Worm (Caenorhabditis elegans): ENCODE data around the gene K08F8.7.

Gene K08F8.7

ce11 chrII:8726700-8727099 lies 28.5 kb downstream of the K08F8.7 start, which contains the start of gene T01B7.9:
T01B7.9 (minus strand) TSS chrII:8726800.
- TF ChIP-seq mbf-1 (tag; optimal IDR thresholded peaks at IDR 0.05) (no peak), nhr-6 (tag; optimal IDR thresholded peaks at IDR 0.05) (no peak), fos-1 (tag; optimal IDR thresholded peaks at IDR 0.05) (no peak), lin-39 (tag; optimal IDR thresholded peaks at IDR 0.05) (no peak), ZK546.5 (tag; optimal IDR thresholded peaks at IDR 0.05) (no peak), zag-1 (tag; optimal IDR thresholded peaks at IDR 0.05) (no peak), egl-27 (tag; optimal IDR thresholded peaks at IDR 0.05) (no peak), nhr-77 (tag; optimal IDR thresholded peaks at IDR 0.05) (no peak), ztf-1 (GFP tag; conservative IDR thresholded peaks at IDR 0.05) (no peak), ztf-11 (tag; optimal IDR thresholded peaks at IDR 0.05) (no peak), nhr-11 (tag; optimal IDR thresholded peaks at IDR 0.05) (no peak)

- no peak for TF ChIP-seq egl-27 (tag; optimal IDR thresholded peaks at IDR 0.05)
- TF ChIP-seq dmd-4 (tag; optimal IDR thresholded peaks at IDR 0.05): no peak
- TF ChIP-seq fos-1 (tag; optimal IDR thresholded peaks at IDR 0.05): no peak
- TF ChIP-seq lsy-2 (tag; optimal IDR thresholded peaks at IDR 0.05): no peak
- no peak for TF ChIP-seq nhr-25 (tag; optimal IDR thresholded peaks at IDR 0.05)
- TF ChIP-seq ama-1 (optimal IDR thresholded peaks at IDR 0.05): no peak
- TF ChIP-seq nhr-21 (tag; optimal IDR thresholded peaks at IDR 0.05): no peak
- no peak for TF ChIP-seq lin-39 (tag; optimal IDR thresholded peaks at IDR 0.05)
- no peak for TF ChIP-seq sem-4 (tag; optimal IDR thresholded peaks at IDR 0.05)
Observed at ce11 chrII:8721955-8722524, 33.1 kb downstream of the K08F8.7 start, which contains the start of gene trcs-2. trcs-2 (plus strand) TSS chrII:8722474.

ce11 chrII:8717579-8717978 lies 37.6 kb downstream of the K08F8.7 start:
- TF ChIP-seq blmp-1 (tag; optimal IDR thresholded peaks at IDR 0.05; ENCODE audit: insufficient read depth) (peak; percentile 96), lin-13 (GFP tag; optimal IDR thresholded peaks at IDR 0.05) (no peak), ztf-11 (tag; optimal IDR thresholded peaks at IDR 0.05) (no peak), sem-4 (tag; optimal IDR thresholded peaks at IDR 0.05) (peak; percentile 46), nhr-10 (tag; optimal IDR thresholded peaks at IDR 0.05) (no peak), nhr-6 (tag; optimal IDR thresholded peaks at IDR 0.05) (no peak), crh-2 (tag; optimal IDR thresholded peaks at IDR 0.05) (no peak), elt-1 (tag; optimal IDR thresholded peaks at IDR 0.05) (no peak), nhr-25 (tag; optimal IDR thresholded peaks at IDR 0.05) (peak; percentile 51), sma-9 (GFP tag; optimal IDR thresholded peaks at IDR 0.05) (peak; percentile 35), sma-9 (tag; optimal IDR thresholded peaks at IDR 0.05) (no peak), lsy-2 (tag; optimal IDR thresholded peaks at IDR 0.05) (no peak), aly-2 (tag; optimal IDR thresholded peaks at IDR 0.05) (no peak), nhr-21 (tag; optimal IDR thresholded peaks at IDR 0.05) (peak; percentile 28), nhr-237 (tag; optimal IDR thresholded peaks at IDR 0.05) (no peak), peb-1 (tag; optimal IDR thresholded peaks at IDR 0.05) (no peak), elt-3 (tag; optimal IDR thresholded peaks at IDR 0.05) (no peak), ceh-82 (tag; optimal IDR thresholded peaks at IDR 0.05) (no peak), fos-1 (tag; optimal IDR thresholded peaks at IDR 0.05) (no peak), sma-3 (GFP tag; optimal IDR thresholded peaks at IDR 0.05) (no peak), gmeb-1 (tag; optimal IDR thresholded peaks at IDR 0.05) (no peak), zag-1 (tag; optimal IDR thresholded peaks at IDR 0.05) (no peak), F13H6.1 (tag; optimal IDR thresholded peaks at IDR 0.05) (no peak), ZK546.5 (tag; optimal IDR thresholded peaks at IDR 0.05) (no peak), alr-1 (tag; optimal IDR thresholded peaks at IDR 0.05) (no peak), unc-39 (tag; optimal IDR thresholded peaks at IDR 0.05) (no peak), mab-5 (tag; optimal IDR thresholded peaks at IDR 0.05) (no peak), mdl-1 (tag; optimal IDR thresholded peaks at IDR 0.05) (no peak), mbf-1 (tag; optimal IDR thresholded peaks at IDR 0.05) (no peak)

- TF ChIP-seq crh-2 (tag; optimal IDR thresholded peaks at IDR 0.05) (peak; percentile 34), ZK546.5 (tag; optimal IDR thresholded peaks at IDR 0.05) (no peak), nhr-129 (tag; optimal IDR thresholded peaks at IDR 0.05) (peak; percentile 21), lin-11 (tag; optimal IDR thresholded peaks at IDR 0.05) (peak; percentile 4), F13H6.1 (tag; optimal IDR thresholded peaks at IDR 0.05) (no peak), sem-4 (tag; optimal IDR thresholded peaks at IDR 0.05) (peak; percentile 7), lsy-2 (tag; optimal IDR thresholded peaks at IDR 0.05) (peak in 1 of 2 experiments; percentile 50), gmeb-1 (tag; optimal IDR thresholded peaks at IDR 0.05) (peak; percentile 9), lin-13 (GFP tag; optimal IDR thresholded peaks at IDR 0.05) (no peak), R02D3.7 (tag; optimal IDR thresholded peaks at IDR 0.05) (no peak), C34F6.9 (tag; optimal IDR thresholded peaks at IDR 0.05) (peak; percentile 33), nhr-11 (tag; optimal IDR thresholded peaks at IDR 0.05) (no peak), Y55F3AM.14 (GFP tag; optimal IDR thresholded peaks at IDR 0.05) (no peak), alr-1 (tag; optimal IDR thresholded peaks at IDR 0.05) (no peak), ceh-82 (tag; optimal IDR thresholded peaks at IDR 0.05) (no peak), sma-9 (GFP tag; optimal IDR thresholded peaks at IDR 0.05) (peak; percentile 35), sma-9 (tag; optimal IDR thresholded peaks at IDR 0.05) (no peak)
Observed at ce11 chrII:8716231-8716878, 38.8 kb downstream of the K08F8.7 start, which contains the start of the genes cyn-11 and T01B7.5. cyn-11 (minus strand) TSS chrII:8716281. T01B7.5 (plus strand) TSS chrII:8716828.

Measured in whole organism, L2 larva.